Worm (Caenorhabditis elegans): Measurements from ENCODE around the gene cest-16.

DNA sequence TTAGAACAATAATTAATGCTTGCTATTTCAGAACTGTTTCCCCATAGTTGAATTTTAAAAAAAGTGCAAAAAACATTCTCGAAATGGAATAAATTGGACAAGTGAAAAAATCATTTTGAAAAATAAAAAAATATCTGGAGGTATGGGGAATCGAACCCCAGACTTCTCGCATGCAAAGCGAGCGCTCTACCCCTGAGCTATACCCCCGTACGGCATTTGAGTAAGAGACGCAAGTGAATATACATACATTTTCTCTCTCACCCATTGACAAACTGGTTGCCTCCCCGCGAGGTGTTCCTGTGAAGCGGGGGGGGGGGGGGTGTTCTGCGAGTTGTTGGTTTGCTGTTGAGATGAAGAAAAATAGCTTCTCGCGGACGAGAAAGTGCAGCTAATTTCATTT is 7.6 kb upstream of the cest-16 start:
- TF ChIP-seq flt-1 (GFP tag; IDR thresholded peaks at IDR 0.05) (peak; percentile 98), klf-2 (GFP tag; conservative IDR thresholded peaks at IDR 0.05) (peak; percentile 97), ztf-23 (GFP tag; IDR thresholded peaks at IDR 0.05) (peak; percentile 97), cog-1 (tag; optimal IDR thresholded peaks at IDR 0.05) (peak; percentile 77), ref-1 (GFP tag; conservative IDR thresholded peaks at IDR 0.05) (peak; percentile 96)
